Fruit fly (Drosophila melanogaster): ENCODE data around the gene MTA1-like.

MTA1-like gene

dm6 chr3R:5648569-5649476 is at the start of gene MTA1-like, which contains the start of gene Sec23 (continued):
- TF ChIP-seq ro (GFP tag; IDR thresholded peaks at IDR 0.05) (no peak), Sry-β (GFP tag; optimal IDR thresholded peaks at IDR 0.05) (peak; percentile 53), CG16863 (GFP tag; optimal IDR thresholded peaks at IDR 0.05) (no peak), CG3838 (GFP tag; optimal IDR thresholded peaks at IDR 0.05) (no peak), her (GFP tag; optimal IDR thresholded peaks at IDR 0.05) (no peak), Sox100B (GFP tag; optimal IDR thresholded peaks at IDR 0.05) (peak; percentile 67), CG3995 (GFP tag; optimal IDR thresholded peaks at IDR 0.05) (no peak), Myb (GFP tag; optimal IDR thresholded peaks at IDR 0.05) (no peak), CG6765 (GFP tag; optimal IDR thresholded peaks at IDR 0.05) (no peak), Ets65A (GFP tag) (peak; percentile 93), CG11723 (GFP tag; optimal IDR thresholded peaks at IDR 0.05) (peak; percentile 26), sima (GFP tag; optimal IDR thresholded peaks at IDR 0.05) (no peak), Camta (GFP tag; optimal IDR thresholded peaks at IDR 0.05) (no peak), salm (tag; optimal IDR thresholded peaks at IDR 0.05) (no peak), CG7963 (GFP tag; IDR thresholded peaks at IDR 0.05; ENCODE audit: partially characterized antibody) (peak; percentile 74; the same call in 2 of the 3 replicates), Usf (GFP tag; optimal IDR thresholded peaks at IDR 0.05) (peak; percentile 6), kah (GFP tag; optimal IDR thresholded peaks at IDR 0.05) (no peak), gsb-n (tag; optimal IDR thresholded peaks at IDR 0.05) (peak; percentile 25), run (tag; optimal IDR thresholded peaks at IDR 0.05) (no peak), chn (GFP tag; optimal IDR thresholded peaks at IDR 0.05) (peak; percentile 21), hbn (GFP tag; IDR thresholded peaks at IDR 0.05; ENCODE audit: partially characterized antibody) (peak; percentile 88), CG10654 (GFP tag; optimal IDR thresholded peaks at IDR 0.05) (peak; percentile 44), stwl (tag; optimal IDR thresholded peaks at IDR 0.05) (no peak), CG3163 (GFP tag; optimal IDR thresholded peaks at IDR 0.05) (no peak), al (GFP tag; IDR thresholded peaks at IDR 0.05) (peak; percentile 54), tna (GFP tag; IDR thresholded peaks at IDR 0.05; ENCODE audit: partially characterized antibody) (peak; percentile 80), Hmx (GFP tag; optimal IDR thresholded peaks at IDR 0.05) (no peak), cwo (GFP tag; optimal IDR thresholded peaks at IDR 0.05) (no peak), unpg (GFP tag; optimal IDR thresholded peaks at IDR 0.05) (peak; percentile 29), Fer1 (GFP tag; optimal IDR thresholded peaks at IDR 0.05) (peak; percentile 11), CG3281 (GFP tag; optimal IDR thresholded peaks at IDR 0.05) (peak; percentile 4), fd64A (GFP tag; optimal IDR thresholded peaks at IDR 0.05) (no peak), CG1024 (GFP tag; IDR thresholded peaks at IDR 0.05) (no peak), zen (tag; optimal IDR thresholded peaks at IDR 0.05) (peak; percentile 58), cas (GFP tag; IDR thresholded peaks at IDR 0.05) (no peak), YL-1 (GFP tag; optimal IDR thresholded peaks at IDR 0.05) (peak; percentile 80), Vsx1 (GFP tag; optimal IDR thresholded peaks at IDR 0.05) (peak; percentile 37), CG1529 (GFP tag; optimal IDR thresholded peaks at IDR 0.05) (peak; percentile 14), Dref (GFP tag; IDR thresholded peaks at IDR 0.05) (peak; percentile 82), CG6272 (GFP tag; IDR thresholded peaks at IDR 0.05) (peak; percentile 68; the same call in 1 of the 2 replicates), Rfx (GFP tag; IDR thresholded peaks at IDR 0.05) (peak; percentile 71), kay (GFP tag; optimal IDR thresholded peaks at IDR 0.05) (no peak), CG4360 (GFP tag; IDR thresholded peaks at IDR 0.05) (no peak), Eip74EF (GFP tag; optimal IDR thresholded peaks at IDR 0.05) (no peak), nerfin-1 (tag; optimal IDR thresholded peaks at IDR 0.05) (peak; percentile 9), corto (GFP tag; optimal IDR thresholded peaks at IDR 0.05) (peak; percentile 60), CG10274 (GFP tag; optimal IDR thresholded peaks at IDR 0.05) (no peak), CG9797 (GFP tag; optimal IDR thresholded peaks at IDR 0.05) (peak; percentile 35), ash1 (GFP tag; optimal IDR thresholded peaks at IDR 0.05) (no peak)
